Worm (Caenorhabditis elegans) whole organism, L3 larva: ENCODE measurements around the gene rpl-36.

Source experiments
- ama-1 ChIP-seq: fragments of 150-350 bp; optimal IDR thresholded peaks from 2 replicates; lab custom pipeline; 2018
- ceh-82 ChIP-seq: fragments of 150-350 bp; optimal IDR thresholded peaks from 2 replicates; lab custom pipeline; 2014; ENCODE audit warnings: missing biosample characterization, missing genetic modification characterization
- mdl-1 ChIP-seq: fragments of 150-350 bp; optimal IDR thresholded peaks from 2 replicates; lab custom pipeline; 2014; ENCODE audit warnings: missing biosample characterization, missing genetic modification characterization
- sea-2 ChIP-seq: fragments of 150-350 bp; sonication (generic microtip); optimal IDR thresholded peaks from 4 replicates; lab custom pipeline; 2014; ENCODE audit warnings: missing biosample characterization, missing genetic modification reagents, missing genetic modification characterization
- unc-39 ChIP-seq: sonication (generic microtip); optimal IDR thresholded peaks from 4 replicates; lab custom pipeline; 2017; ENCODE audit warnings: missing biosample characterization, missing genetic modification characterization

ce11 chrIII:7223029-7223428 is 43.0 kb downstream of the rpl-36 start, which contains the start of gene der-2:
- TF ChIP-seq unc-39 (tag; lab: Kevin White, UChicago) (no peak), mdl-1 (no peak), ceh-82 (no peak), sea-2 (GFP tag; lab: Kevin White, UChicago) (no peak), ama-1 (lab: Kevin White, UChicago) (no peak)
